Fruit fly (Drosophila melanogaster): ENCODE data around the gene meigo.

meigo gene

dm6 chr3R:21138220-21138754 is at the start of gene meigo:
Gene meigo, plus strand, starts transcription at chr3R:21138270.
- TF ChIP-seq EcR (GFP tag; optimal IDR thresholded peaks at IDR 0.05): no peak
- no peak for TF ChIP-seq psq (optimal IDR thresholded peaks at IDR 0.05)
- TF ChIP-seq Dll (optimal IDR thresholded peaks at IDR 0.05): no peak
- TF ChIP-seq usp (GFP tag; optimal IDR thresholded peaks at IDR 0.05): no peak
- no peak for TF ChIP-seq CG8478 (optimal IDR thresholded peaks at IDR 0.05)
- TF ChIP-seq pan (optimal IDR thresholded peaks at IDR 0.05): no peak

- TF ChIP-seq usp (GFP tag; optimal IDR thresholded peaks at IDR 0.05) (no peak), psq (optimal IDR thresholded peaks at IDR 0.05) (no peak), pan (optimal IDR thresholded peaks at IDR 0.05) (no peak), Dll (optimal IDR thresholded peaks at IDR 0.05) (no peak)
These were observed 48.7 kb upstream of the meigo start for dm6 chr3R:21089416-21089815.

dm6 chr3R:21090230-21091021 is 47.6 kb upstream of the meigo start:
- TF ChIP-seq EcR (GFP tag; optimal IDR thresholded peaks at IDR 0.05): no peak
- no peak for TF ChIP-seq Dll (optimal IDR thresholded peaks at IDR 0.05)
- no peak for TF ChIP-seq psq (optimal IDR thresholded peaks at IDR 0.05)
- TF ChIP-seq usp (GFP tag; optimal IDR thresholded peaks at IDR 0.05): no peak
- no peak for TF ChIP-seq CG8478 (optimal IDR thresholded peaks at IDR 0.05)
- no peak for TF ChIP-seq pan (optimal IDR thresholded peaks at IDR 0.05)

DNA sequence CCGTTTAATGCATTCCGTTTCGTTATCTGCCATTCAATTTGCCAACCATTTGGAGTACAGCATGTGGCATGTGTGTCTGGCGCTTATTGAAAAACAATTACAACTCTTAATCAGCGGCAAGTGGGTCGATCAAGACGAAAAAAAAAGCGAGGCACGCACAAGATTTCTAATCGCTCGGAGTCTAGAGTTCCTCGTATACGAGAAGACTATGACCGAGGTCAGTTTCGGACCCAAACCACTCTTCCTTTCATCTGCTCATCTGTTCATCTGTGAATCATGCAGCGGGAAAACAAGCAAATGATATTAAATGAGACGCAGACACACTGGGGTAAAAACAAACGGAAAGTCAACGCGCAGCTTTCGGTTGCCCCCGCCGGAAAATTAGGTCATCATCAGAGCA is 46.6 kb upstream of the meigo start:
- TF ChIP-seq usp (GFP tag; optimal IDR thresholded peaks at IDR 0.05) (no peak), CG8478 (optimal IDR thresholded peaks at IDR 0.05) (no peak), pan (optimal IDR thresholded peaks at IDR 0.05) (no peak), EcR (GFP tag; optimal IDR thresholded peaks at IDR 0.05) (no peak), psq (optimal IDR thresholded peaks at IDR 0.05) (no peak), Dll (optimal IDR thresholded peaks at IDR 0.05) (no peak)

DNA sequence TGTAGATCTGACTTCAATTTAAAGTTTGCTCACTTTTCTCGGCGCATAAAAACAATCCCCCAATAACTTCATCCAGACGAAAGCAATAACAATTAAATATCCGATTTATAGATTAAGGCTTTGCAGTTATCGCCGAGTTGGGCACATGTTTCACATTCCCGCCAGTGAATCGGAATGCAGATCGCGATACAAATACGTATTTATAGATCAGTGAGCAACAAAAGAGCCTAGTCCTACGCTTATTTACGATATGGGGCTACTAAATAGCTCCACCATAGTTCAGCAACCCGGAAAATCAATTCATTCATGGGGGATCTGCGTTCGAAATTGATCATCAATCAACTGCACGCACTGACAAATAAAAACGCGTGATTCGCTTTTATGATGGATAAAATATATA is 46.0 kb upstream of the meigo start:
- TF ChIP-seq Dll (optimal IDR thresholded peaks at IDR 0.05) (no peak), usp (GFP tag; optimal IDR thresholded peaks at IDR 0.05) (no peak), CG8478 (optimal IDR thresholded peaks at IDR 0.05) (no peak), pan (optimal IDR thresholded peaks at IDR 0.05) (no peak)

- no peak for TF ChIP-seq pan (optimal IDR thresholded peaks at IDR 0.05)
These were observed 45.2 kb upstream of the meigo start for dm6 chr3R:21092829-21093228.

dm6 chr3R:21094292-21094691 is 43.8 kb upstream of the meigo start:
- no peak for TF ChIP-seq EcR (GFP tag; optimal IDR thresholded peaks at IDR 0.05)
- TF ChIP-seq Dll (optimal IDR thresholded peaks at IDR 0.05): no peak
- TF ChIP-seq pan (optimal IDR thresholded peaks at IDR 0.05): no peak
- no peak for TF ChIP-seq CG8478 (optimal IDR thresholded peaks at IDR 0.05)

DNA sequence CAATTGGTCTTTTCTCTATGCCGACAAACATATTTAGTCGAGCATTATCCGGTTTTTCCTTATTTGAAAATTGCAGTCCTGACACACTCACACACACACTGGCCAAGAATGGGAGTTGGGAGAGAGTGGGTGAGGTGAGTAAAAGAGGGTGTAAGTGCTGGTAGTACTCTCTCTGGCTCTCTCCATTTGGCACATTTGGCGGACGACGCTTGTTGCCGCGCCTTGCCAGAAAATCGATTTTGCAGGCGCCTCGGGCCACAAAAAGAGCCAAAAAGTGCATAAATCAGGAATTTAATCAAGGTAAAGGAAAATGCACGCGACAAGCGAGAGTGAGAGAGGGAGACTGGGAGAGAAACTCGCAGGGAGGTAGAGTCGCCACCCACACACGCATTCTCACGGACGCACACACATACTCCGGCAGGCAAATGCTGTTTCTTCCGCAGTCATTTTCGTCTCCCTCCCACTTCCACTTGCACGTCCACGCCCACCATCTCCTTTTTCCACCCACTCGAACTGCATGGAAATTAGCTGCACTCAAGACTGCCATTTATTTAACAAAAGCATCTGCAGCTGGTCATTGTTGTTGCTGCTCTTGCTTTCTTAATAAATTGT is 41.4 kb upstream of the meigo start:
- TF ChIP-seq psq (optimal IDR thresholded peaks at IDR 0.05) (no peak), Dll (optimal IDR thresholded peaks at IDR 0.05) (no peak), pan (optimal IDR thresholded peaks at IDR 0.05) (no peak), usp (GFP tag; optimal IDR thresholded peaks at IDR 0.05) (no peak), EcR (GFP tag; optimal IDR thresholded peaks at IDR 0.05) (no peak), CG8478 (optimal IDR thresholded peaks at IDR 0.05) (no peak)

DNA sequence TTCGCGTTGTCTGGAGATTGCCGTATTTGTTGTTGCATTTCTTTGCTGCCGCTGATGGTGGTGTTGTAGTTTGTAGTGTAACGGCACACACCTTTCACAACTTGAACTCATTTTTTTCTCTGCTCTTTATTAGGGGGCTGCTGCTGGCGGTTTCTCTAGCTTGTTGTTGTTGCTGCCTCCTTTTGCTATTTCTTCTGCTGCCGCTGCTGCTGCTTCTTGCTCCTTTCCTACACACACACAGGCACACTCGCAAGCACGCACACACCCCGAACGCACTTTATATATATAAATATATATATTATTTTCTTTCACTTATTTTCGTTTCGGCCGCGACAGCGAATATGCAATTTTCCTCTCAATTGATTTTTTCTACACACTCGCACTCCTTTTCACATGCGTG is 40.9 kb upstream of the meigo start:
- TF ChIP-seq pan (optimal IDR thresholded peaks at IDR 0.05) (no peak), usp (GFP tag; optimal IDR thresholded peaks at IDR 0.05) (no peak), EcR (GFP tag; optimal IDR thresholded peaks at IDR 0.05) (no peak), CG8478 (optimal IDR thresholded peaks at IDR 0.05) (no peak), psq (optimal IDR thresholded peaks at IDR 0.05) (no peak), Dll (optimal IDR thresholded peaks at IDR 0.05) (no peak)

DNA sequence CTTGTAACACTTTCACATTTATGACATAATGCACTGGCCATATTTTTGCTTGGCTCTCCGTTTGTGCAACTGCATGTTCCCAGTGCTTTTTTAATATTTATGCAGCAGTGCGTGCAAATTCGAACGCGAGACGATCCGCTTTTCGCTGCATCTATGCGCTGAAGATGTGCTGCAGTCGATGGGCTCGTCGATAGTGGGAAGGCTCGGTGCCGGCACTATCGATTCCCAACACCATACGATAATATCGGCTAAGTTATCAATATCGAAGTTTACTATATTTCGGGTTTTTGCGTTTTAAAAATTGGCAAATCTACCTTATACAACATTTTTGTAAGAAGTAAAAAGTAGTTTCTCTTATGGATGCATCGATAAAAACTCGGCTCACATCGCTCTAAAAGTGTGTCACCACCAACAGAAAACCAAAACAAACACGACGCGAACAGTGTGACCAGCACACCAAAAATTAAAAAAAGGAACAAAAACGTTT is 40.4 kb upstream of the meigo start, which contains the start of gene RhoGAP93B:
TSS of gene RhoGAP93B (minus strand) at position 197 of the 487 bp plus-strand sequence.
- TF ChIP-seq pan (optimal IDR thresholded peaks at IDR 0.05): no peak
- no peak for TF ChIP-seq usp (GFP tag; optimal IDR thresholded peaks at IDR 0.05)
- TF ChIP-seq CG8478 (optimal IDR thresholded peaks at IDR 0.05): no peak
- no peak for TF ChIP-seq Dll (optimal IDR thresholded peaks at IDR 0.05)
- no peak for TF ChIP-seq EcR (GFP tag; optimal IDR thresholded peaks at IDR 0.05)
- TF ChIP-seq psq (optimal IDR thresholded peaks at IDR 0.05): no peak

- TF ChIP-seq CG8478 (optimal IDR thresholded peaks at IDR 0.05): no peak
- TF ChIP-seq pan (optimal IDR thresholded peaks at IDR 0.05): peak; percentile 89
- no peak for TF ChIP-seq psq (optimal IDR thresholded peaks at IDR 0.05)
These were observed 36.4 kb upstream of the meigo start, which contains the start of the genes CG7044 and Tbc1d22 for dm6 chr3R:21101453-21102214. Gene CG7044, minus strand, starts transcription at chr3R:21101718. Gene Tbc1d22, plus strand, starts transcription at chr3R:21102199.

- TF ChIP-seq pan (optimal IDR thresholded peaks at IDR 0.05) (no peak), usp (GFP tag; optimal IDR thresholded peaks at IDR 0.05) (no peak), CG8478 (optimal IDR thresholded peaks at IDR 0.05) (no peak), psq (optimal IDR thresholded peaks at IDR 0.05) (no peak), Dll (optimal IDR thresholded peaks at IDR 0.05) (no peak), EcR (GFP tag; optimal IDR thresholded peaks at IDR 0.05) (no peak)
These were observed 35.6 kb upstream of the meigo start for dm6 chr3R:21102477-21102876.
